Fruit fly (Drosophila melanogaster): Measurements from ENCODE around the gene Cad87A.

The Cad87A gene

DNA sequence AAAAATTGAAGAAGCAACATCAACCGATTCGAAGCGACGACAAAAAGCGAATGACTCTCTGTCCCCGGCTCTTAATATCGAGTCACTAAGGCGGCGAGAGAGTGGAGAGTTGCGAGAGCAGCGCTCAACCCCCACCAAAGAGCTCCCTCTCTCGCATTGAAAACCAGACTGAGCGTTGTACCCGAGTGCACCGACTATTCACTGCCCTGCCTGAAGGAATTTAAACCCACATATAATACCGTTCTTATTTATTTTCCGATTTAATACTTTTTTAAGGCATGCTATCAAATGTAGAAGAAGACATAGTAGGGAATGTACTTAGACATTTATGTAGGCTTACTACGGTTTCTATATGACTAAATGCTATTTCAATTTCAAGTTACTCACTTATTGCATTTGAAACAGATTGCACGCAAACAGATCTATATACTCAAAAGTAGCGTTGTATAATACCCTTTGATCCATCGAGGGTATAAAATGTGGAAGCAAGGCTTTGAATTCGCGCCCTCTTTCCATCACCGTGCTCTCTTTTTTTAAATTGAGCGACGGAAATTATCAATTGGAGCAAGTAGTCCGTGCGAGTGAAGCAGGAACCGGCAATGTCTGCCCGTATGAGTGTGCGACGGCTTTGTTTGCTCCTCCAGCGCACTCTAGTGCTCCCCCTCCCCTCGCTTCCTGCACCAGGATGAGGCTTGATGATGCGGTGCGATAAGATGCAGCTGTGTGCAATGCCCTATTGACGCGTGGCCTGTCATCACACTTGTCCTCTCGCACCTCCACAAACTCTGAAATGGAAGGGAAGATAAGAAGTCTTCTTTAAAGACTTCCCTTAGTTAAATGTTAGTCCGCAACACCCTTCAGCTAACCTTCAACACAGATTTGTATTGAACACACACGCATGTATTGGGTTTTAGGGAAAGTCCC is 61.6 kb downstream of the Cad87A start, which contains the start of gene mthl5 (continued):
- peak; percentile 56 for TF ChIP-seq E2f2 (GFP tag; IDR thresholded peaks at IDR 0.05)
- TF ChIP-seq Med (GFP tag) = peak; percentile 96
- TF ChIP-seq CG2120 (GFP tag; optimal IDR thresholded peaks at IDR 0.05) = peak; percentile 81
- peak; percentile 69 for TF ChIP-seq lab (GFP tag; optimal IDR thresholded peaks at IDR 0.05)
- TF ChIP-seq CG17186 (GFP tag; optimal IDR thresholded peaks at IDR 0.05) = peak; percentile 34
- TF ChIP-seq CG10979 (tag; optimal IDR thresholded peaks at IDR 0.05) = peak; percentile 86
- peak; percentile 82 for TF ChIP-seq Sox100B (GFP tag; optimal IDR thresholded peaks at IDR 0.05)
- TF ChIP-seq stc (GFP tag; IDR thresholded peaks at IDR 0.05) = peak; percentile 71
- TF ChIP-seq CG4424 (GFP tag; optimal IDR thresholded peaks at IDR 0.05) = peak; percentile 79
- peak; percentile 82 for TF ChIP-seq CG14710 (tag; optimal IDR thresholded peaks at IDR 0.05)
- TF ChIP-seq D19A (tag; optimal IDR thresholded peaks at IDR 0.05) = peak; percentile 100
- peak; percentile 73 for TF ChIP-seq CG9609 (GFP tag; optimal IDR thresholded peaks at IDR 0.05)
- peak; percentile 78 for TF ChIP-seq chm (GFP tag; IDR thresholded peaks at IDR 0.05)
- TF ChIP-seq NfI (GFP tag; optimal IDR thresholded peaks at IDR 0.05) = peak; percentile 60
- TF ChIP-seq CG2712 (tag; optimal IDR thresholded peaks at IDR 0.05) = peak; percentile 90
- peak; percentile 73 for TF ChIP-seq CG18599 (GFP tag; optimal IDR thresholded peaks at IDR 0.05)
- TF ChIP-seq sd (tag; optimal IDR thresholded peaks at IDR 0.05) = peak; percentile 49
- no peak for TF ChIP-seq zen2 (GFP tag; IDR thresholded peaks at IDR 0.05; ENCODE audit: partially characterized antibody)
- TF ChIP-seq Gsc (GFP tag; IDR thresholded peaks at IDR 0.05) = peak; percentile 55
- no peak for TF ChIP-seq unc-4 (GFP tag; IDR thresholded peaks at IDR 0.05; ENCODE audit: partially characterized antibody)
- peak; percentile 62; the same call in 1 of the 2 replicates for TF ChIP-seq dan (GFP tag; IDR thresholded peaks at IDR 0.05)
- peak; percentile 59 for TF ChIP-seq NFAT (GFP tag; IDR thresholded peaks at IDR 0.05)
- no peak for TF ChIP-seq fd64A (GFP tag; optimal IDR thresholded peaks at IDR 0.05)
- TF ChIP-seq CG17385 (GFP tag; optimal IDR thresholded peaks at IDR 0.05) = peak; percentile 67
- peak; percentile 70 for TF ChIP-seq Dad (GFP tag; optimal IDR thresholded peaks at IDR 0.05)
- TF ChIP-seq klu (GFP tag; IDR thresholded peaks at IDR 0.05) = peak; percentile 67
- TF ChIP-seq HmgD (GFP tag; optimal IDR thresholded peaks at IDR 0.05) = peak; percentile 53
- no peak for TF ChIP-seq pfk (GFP tag; optimal IDR thresholded peaks at IDR 0.05)
- peak; percentile 74 for TF ChIP-seq corto (GFP tag; optimal IDR thresholded peaks at IDR 0.05)
- TF ChIP-seq jing (GFP tag; optimal IDR thresholded peaks at IDR 0.05) = peak; percentile 74
- TF ChIP-seq salm (tag; optimal IDR thresholded peaks at IDR 0.05) = peak; percentile 70
- peak; percentile 68 for TF ChIP-seq Antp (GFP tag; optimal IDR thresholded peaks at IDR 0.05)
- peak; percentile 74 for TF ChIP-seq CG8290 (GFP tag; optimal IDR thresholded peaks at IDR 0.05)
- TF ChIP-seq CG8290 (tag; optimal IDR thresholded peaks at IDR 0.05) = no peak
- TF ChIP-seq CG2875 (GFP tag; optimal IDR thresholded peaks at IDR 0.05) = peak; percentile 80
- no peak for TF ChIP-seq rib (GFP tag; IDR thresholded peaks at IDR 0.05)
- TF ChIP-seq Trl (optimal IDR thresholded peaks at IDR 0.05) = peak; percentile 88 to 98
- peak; percentile 76 for TF ChIP-seq Trl (GFP tag; optimal IDR thresholded peaks at IDR 0.05)
- peak; percentile 62 for TF ChIP-seq oc (tag; optimal IDR thresholded peaks at IDR 0.05)
- TF ChIP-seq dmrt99B (tag; optimal IDR thresholded peaks at IDR 0.05) = peak; percentile 86
- peak; percentile 80 for TF ChIP-seq CG4820 (GFP tag; optimal IDR thresholded peaks at IDR 0.05)
- TF ChIP-seq CG14667 (GFP tag; IDR thresholded peaks at IDR 0.05) = peak; percentile 64
- peak; percentile 58; the same call in 1 of the 3 replicates for TF ChIP-seq otp (GFP tag; IDR thresholded peaks at IDR 0.05)
- TF ChIP-seq fru (optimal IDR thresholded peaks at IDR 0.05) = no peak
- TF ChIP-seq CG42726 (GFP tag; IDR thresholded peaks at IDR 0.05; ENCODE audit: partially characterized antibody) = no peak
- peak; percentile 56 for TF ChIP-seq twi (tag; optimal IDR thresholded peaks at IDR 0.05)
- no peak for TF ChIP-seq pzg (GFP tag; optimal IDR thresholded peaks at IDR 0.05)
- peak; percentile 83 for TF ChIP-seq phol (tag; optimal IDR thresholded peaks at IDR 0.05)
- TF ChIP-seq CG2199 (GFP tag; IDR thresholded peaks at IDR 0.05) = no peak

All from whole organism, embryonic.